Worm (Caenorhabditis elegans) whole organism, mixed stage, embryonic: ENCODE measurements around the gene gpr-2.

Experiments used
- elt-1 ChIP-seq: sonication (generic microtip); optimal IDR thresholded peaks from 2 replicates; lab custom pipeline; 2017; ENCODE audit warnings: missing genetic modification characterization, mild to moderate bottlenecking, missing compliant biosample characterization, antibody characterized with exemption, moderate library complexity, borderline replicate concordance; ENCODE audit not compliant: insufficient read depth
- nhr-237 ChIP-seq: fragments of 150-350 bp; optimal IDR thresholded peaks from 2 replicates; lab custom pipeline; 2014; ENCODE audit warnings: missing biosample characterization, missing genetic modification characterization
- nhr-76 ChIP-seq: sonication (generic microtip); optimal IDR thresholded peaks from 2 replicates; lab custom pipeline; 2017; ENCODE audit warnings: missing biosample characterization, missing genetic modification characterization
- snpc-4 ChIP-seq: fragments of 150-350 bp; optimal IDR thresholded peaks from 2 replicates; lab custom pipeline; 2014; ENCODE audit warnings: missing biosample characterization, missing genetic modification characterization

ce11 chrIII:9361228-9361627, 31.7 kb downstream of the gpr-2 start, which contains the start of gene flp-25:
- TF ChIP-seq nhr-76 (tag; lab: Kevin White, UChicago) (no peak), elt-1 (tag; lab: Kevin White, UChicago) (no peak), snpc-4 (tag; lab: Kevin White, UChicago) (no peak), nhr-237 (no peak)
